Worm (Caenorhabditis elegans): ENCODE results near the gene qui-1.

DNA sequence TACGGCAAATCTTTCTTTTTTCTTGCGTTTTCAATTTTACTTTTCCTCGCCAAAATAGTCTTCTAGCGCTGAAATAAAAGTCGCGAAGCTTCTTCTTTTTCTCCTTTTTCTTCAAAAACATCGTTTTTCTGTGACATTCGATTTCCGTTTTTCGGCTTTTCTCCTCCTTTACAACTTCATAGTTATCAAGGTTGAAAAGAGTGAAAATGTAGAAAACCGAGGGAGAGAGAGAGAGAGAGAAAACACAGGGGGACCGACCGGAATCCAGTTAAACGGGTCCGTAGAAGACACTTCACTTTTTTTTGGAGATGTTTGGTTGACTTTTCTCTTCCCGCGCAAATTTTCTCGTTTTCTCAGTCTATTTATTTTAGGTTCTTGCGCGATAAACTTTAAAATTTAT, 2.6 kb downstream of the qui-1 start:
- TF ChIP-seq him-1 (tag; optimal IDR thresholded peaks at IDR 0.05) (no peak), dao-5 (tag; optimal IDR thresholded peaks at IDR 0.05) (no peak)
